Fruit fly (Drosophila melanogaster) whole organism, prepupa: Measurements from ENCODE around the gene prt.

Experiments used
- Blimp-1 ChIP-seq: fragments of 200-800 bp; sonication (Bioruptor generic); optimal IDR thresholded peaks from 3 replicates; lab custom pipeline; 2017; ENCODE audit warnings: missing biosample characterization, missing genetic modification characterization, mild to moderate bottlenecking, moderate library complexity, missing genetic modification reagents
- CG11762 ChIP-seq: fragments of 200-800 bp; sonication (Bioruptor generic); optimal IDR thresholded peaks from 3 replicates; lab custom pipeline; 2016; ENCODE audit warnings: missing biosample characterization, missing genetic modification characterization; ENCODE audit not compliant: insufficient read depth
- CG11902 ChIP-seq: fragments of 200-800 bp; sonication (Bioruptor generic); optimal IDR thresholded peaks from 3 replicates; lab custom pipeline; 2016; ENCODE audit warnings: missing biosample characterization, missing genetic modification characterization
- CG15336 ChIP-seq: fragments of 200-800 bp; sonication (Bioruptor generic); IDR thresholded peaks from 2 replicates; pipeline ENCODE4 v1.3.6; 2022; ENCODE audit warnings: missing biosample characterization, missing genetic modification characterization
- CG1621 ChIP-seq: fragments of 200-800 bp; sonication (Bioruptor generic); optimal IDR thresholded peaks from 3 replicates; lab custom pipeline; 2018; ENCODE audit warnings: missing biosample characterization, mild to moderate bottlenecking, missing genetic modification characterization
- CG16779 ChIP-seq: fragments of 200-800 bp; sonication (Bioruptor generic); optimal IDR thresholded peaks from 3 replicates; lab custom pipeline; 2017; ENCODE audit warnings: missing biosample characterization, mild to moderate bottlenecking, missing genetic modification characterization
- CG3032 ChIP-seq: fragments of 200-800 bp; optimal IDR thresholded peaks from 2 replicates; lab custom pipeline; 2019; ENCODE audit warnings: missing biosample characterization, mild to moderate bottlenecking, missing genetic modification characterization, moderate library complexity
- CG31627 ChIP-seq: fragments of 200-800 bp; sonication (Bioruptor generic); optimal IDR thresholded peaks from 3 replicates; lab custom pipeline; 2016; ENCODE audit warnings: missing biosample characterization, missing genetic modification characterization
- CG34406 ChIP-seq: fragments of 200-800 bp; sonication (Bioruptor generic); optimal IDR thresholded peaks from 3 replicates; lab custom pipeline; 2016; ENCODE audit warnings: missing biosample characterization, missing genetic modification characterization
- CG6163 ChIP-seq: fragments of 200-800 bp; sonication (Bioruptor generic); IDR thresholded peaks from 3 replicates; pipeline ENCODE4 v1.3.6; 2022; ENCODE audit warnings: missing biosample characterization, missing genetic modification characterization
- CG6276 ChIP-seq: fragments of 200-800 bp; sonication (Bioruptor generic); optimal IDR thresholded peaks from 2 replicates; lab custom pipeline; 2017; ENCODE audit warnings: missing biosample characterization, mild to moderate bottlenecking, missing genetic modification characterization
- CG6792 ChIP-seq: fragments of 200-800 bp; sonication (Bioruptor generic); optimal IDR thresholded peaks from 3 replicates; lab custom pipeline; 2016; ENCODE audit warnings: missing biosample characterization, missing genetic modification characterization
- CG6808 ChIP-seq: fragments of 200-800 bp; sonication (Bioruptor generic); optimal IDR thresholded peaks from 3 replicates; lab custom pipeline; 2017; ENCODE audit warnings: missing biosample characterization, missing genetic modification characterization, mild to moderate bottlenecking, moderate library complexity, missing genetic modification reagents
- CG6854 ChIP-seq: fragments of 200-800 bp; sonication (Bioruptor generic); optimal IDR thresholded peaks from 2 replicates; lab custom pipeline; 2017; ENCODE audit warnings: missing biosample characterization, mild to moderate bottlenecking, missing genetic modification characterization
- CG7368 ChIP-seq: fragments of 200-800 bp; sonication (Bioruptor generic); optimal IDR thresholded peaks from 3 replicates; lab custom pipeline; 2016; ENCODE audit warnings: missing biosample characterization, missing genetic modification characterization
- CG8119 ChIP-seq: fragments of 200-800 bp; sonication (Bioruptor generic); IDR thresholded peaks from 3 replicates; pipeline ENCODE4 v1.3.6; 2022; ENCODE audit warnings: missing biosample characterization, missing genetic modification characterization
- CG8319 ChIP-seq: fragments of 200-800 bp; sonication (Bioruptor generic); optimal IDR thresholded peaks from 3 replicates; lab custom pipeline; 2016; ENCODE audit warnings: missing biosample characterization, missing genetic modification characterization
- CG8632 ChIP-seq: fragments of 200-800 bp; sonication (Bioruptor generic); optimal IDR thresholded peaks from 3 replicates; lab custom pipeline; 2016; ENCODE audit warnings: missing biosample characterization, missing genetic modification characterization
- CG9139 ChIP-seq: fragments of 200-800 bp; sonication (Bioruptor generic); optimal IDR thresholded peaks from 3 replicates; lab custom pipeline; 2017; ENCODE audit warnings: missing biosample characterization, mild to moderate bottlenecking, missing genetic modification characterization
- Eip75B ChIP-seq: fragments of 200-800 bp; sonication (Bioruptor generic); optimal IDR thresholded peaks from 3 replicates; lab custom pipeline; 2016; ENCODE audit warnings: missing biosample characterization, missing genetic modification characterization
- Eip78C ChIP-seq: fragments of 200-800 bp; sonication (Bioruptor generic); peaks from one replicate; lab custom pipeline; 2016; ENCODE audit warnings: missing biosample characterization, missing genetic modification characterization
- Eip93F ChIP-seq: fragments of 200-800 bp; sonication (Bioruptor generic); optimal IDR thresholded peaks from 2 replicates; lab custom pipeline; 2016; ENCODE audit warnings: missing biosample characterization, mild to moderate bottlenecking, missing genetic modification characterization
- Ets21C ChIP-seq: fragments of 200-800 bp; sonication (Bioruptor generic); optimal IDR thresholded peaks from 3 replicates; lab custom pipeline; 2016; ENCODE audit warnings: missing biosample characterization, missing genetic modification characterization
- Gug ChIP-seq: fragments of 200-800 bp; sonication (Bioruptor generic); IDR thresholded peaks from 2 replicates; pipeline ENCODE4 v1.3.6; 2022; ENCODE audit warnings: missing biosample characterization, missing genetic modification characterization
- Hr4 ChIP-seq: fragments of 200-800 bp; sonication (Bioruptor generic); optimal IDR thresholded peaks from 3 replicates; lab custom pipeline; 2016; ENCODE audit warnings: missing biosample characterization, missing genetic modification characterization
- Lpt ChIP-seq: fragments of 200-800 bp; sonication (Bioruptor generic); optimal IDR thresholded peaks from 3 replicates; lab custom pipeline; 2016; ENCODE audit warnings: missing biosample characterization, missing genetic modification characterization
- Met ChIP-seq: fragments of 200-800 bp; sonication (Bioruptor generic); optimal IDR thresholded peaks from 3 replicates; lab custom pipeline; 2016; ENCODE audit warnings: missing biosample characterization, missing genetic modification characterization
- OdsH ChIP-seq: fragments of 200-800 bp; sonication (Bioruptor generic); optimal IDR thresholded peaks from 3 replicates; lab custom pipeline; 2016; ENCODE audit warnings: missing biosample characterization, missing genetic modification characterization
- Smox ChIP-seq: fragments of 200-800 bp; sonication (Bioruptor generic); optimal IDR thresholded peaks from 3 replicates; lab custom pipeline; 2016; ENCODE audit warnings: missing biosample characterization, missing genetic modification characterization
- Sox102F ChIP-seq: fragments of 200-800 bp; sonication (Bioruptor generic); optimal IDR thresholded peaks from 2 replicates; lab custom pipeline; 2016; ENCODE audit warnings: missing biosample characterization, mild to moderate bottlenecking, missing genetic modification characterization
- Sox14 ChIP-seq: fragments of 200-800 bp; sonication (Bioruptor generic); optimal IDR thresholded peaks from 3 replicates; lab custom pipeline; 2016; ENCODE audit warnings: missing biosample characterization, missing genetic modification characterization
- achi ChIP-seq: fragments of 200-800 bp; sonication (Bioruptor generic); optimal IDR thresholded peaks from 3 replicates; lab custom pipeline; 2016; ENCODE audit warnings: missing biosample characterization, missing genetic modification characterization
- acj6 ChIP-seq: fragments of 200-800 bp; sonication (Bioruptor generic); optimal IDR thresholded peaks from 3 replicates; lab custom pipeline; 2016; ENCODE audit warnings: missing biosample characterization, missing genetic modification characterization
- dsx ChIP-seq: fragments of 200-800 bp; optimal IDR thresholded peaks from 3 replicates; lab custom pipeline; 2019; ENCODE audit warnings: missing biosample characterization, mild to moderate bottlenecking, missing genetic modification characterization, moderate library complexity; ENCODE audit not compliant: poor library complexity, severe bottlenecking
- eg ChIP-seq: fragments of 200-800 bp; sonication (Bioruptor generic); IDR thresholded peaks from 3 replicates; pipeline ENCODE4 v1.3.6; 2022; ENCODE audit warnings: missing biosample characterization, missing genetic modification characterization
- esn ChIP-seq: fragments of 200-800 bp; sonication (Bioruptor generic); optimal IDR thresholded peaks from 2 replicates; lab custom pipeline; 2016; ENCODE audit warnings: missing biosample characterization, mild to moderate bottlenecking, missing genetic modification characterization, moderate library complexity
- fd59A ChIP-seq: fragments of 200-800 bp; sonication (Bioruptor generic); optimal IDR thresholded peaks from 2 replicates; lab custom pipeline; 2017; ENCODE audit warnings: missing biosample characterization, mild to moderate bottlenecking, missing genetic modification characterization, missing genetic modification reagents
- fkh ChIP-seq: fragments of 200-800 bp; sonication (Bioruptor generic); optimal IDR thresholded peaks from 3 replicates; lab custom pipeline; 2017; ENCODE audit warnings: missing biosample characterization, mild to moderate bottlenecking, missing genetic modification characterization, moderate library complexity
- lz ChIP-seq: fragments of 200-800 bp; sonication (Bioruptor generic); optimal IDR thresholded peaks from 3 replicates; lab custom pipeline; 2016; ENCODE audit warnings: missing biosample characterization, missing genetic modification characterization
- net ChIP-seq: fragments of 200-800 bp; sonication (Bioruptor generic); optimal IDR thresholded peaks from 3 replicates; lab custom pipeline; 2016; ENCODE audit warnings: missing biosample characterization, missing genetic modification characterization
- pdm3 ChIP-seq: fragments of 200-800 bp; sonication (Bioruptor generic); optimal IDR thresholded peaks from 3 replicates; lab custom pipeline; 2016; ENCODE audit warnings: missing biosample characterization, missing genetic modification characterization
- salr ChIP-seq, 2 experiments: fragments of 200-800 bp; sonication (Bioruptor generic); optimal IDR thresholded peaks; 3 replicates each; lab custom pipeline; 2016 to 2018; ENCODE audit warnings: missing biosample characterization in 2 of 2, missing genetic modification characterization in 2 of 2, mild to moderate bottlenecking in 1 of 2
- spab ChIP-seq: fragments of 200-800 bp; sonication (Bioruptor generic); optimal IDR thresholded peaks from 2 replicates; lab custom pipeline; 2017; ENCODE audit warnings: missing biosample characterization, mild to moderate bottlenecking, missing genetic modification characterization, missing genetic modification reagents
- ss ChIP-seq, 2 experiments: fragments of 200-800 bp; sonication (Bioruptor generic); optimal IDR thresholded peaks; 2 replicates in 1 of 2; 3 replicates in 1 of 2; lab custom pipeline; 2017 to 2018; ENCODE audit warnings: mild to moderate bottlenecking in 2 of 2, missing biosample characterization in 2 of 2, missing genetic modification characterization in 2 of 2, moderate library complexity in 1 of 2
- topi ChIP-seq: fragments of 200-800 bp; sonication (Bioruptor generic); optimal IDR thresholded peaks from 3 replicates; lab custom pipeline; 2016; ENCODE audit warnings: missing biosample characterization, missing genetic modification characterization
- vri ChIP-seq: fragments of 200-800 bp; sonication (Bioruptor generic); optimal IDR thresholded peaks from 3 replicates; lab custom pipeline; 2016; ENCODE audit warnings: missing biosample characterization, mild to moderate bottlenecking, missing genetic modification characterization

The prt gene

dm6 chr3R:23679911-23680336 is 18.9 kb downstream of the prt start, which contains the start of gene eIF3d1 (continued):
- TF ChIP-seq fd59A = no peak
- TF ChIP-seq CG6163 (GFP tag; lab: Robert Waterston, UW) = no peak
- peak; percentile 46 for TF ChIP-seq Eip78C
- no peak for TF ChIP-seq dsx (GFP tag; lab: Kevin White, UChicago)
- no peak for TF ChIP-seq CG8632 (GFP tag; lab: Kevin White, UChicago)
- no peak for TF ChIP-seq Hr4
- TF ChIP-seq Eip93F (GFP tag; lab: Kevin White, UChicago) = no peak
- no peak for TF ChIP-seq Sox102F (GFP tag; lab: Kevin White, UChicago)
- no peak for TF ChIP-seq CG16779 (tag; lab: Kevin White, UChicago)
- TF ChIP-seq lz (GFP tag; lab: Kevin White, UChicago) = no peak
- peak; percentile 11 for TF ChIP-seq esn (GFP tag; lab: Kevin White, UChicago)
- no peak for TF ChIP-seq acj6 (GFP tag; lab: Kevin White, UChicago)
- no peak for TF ChIP-seq CG7368 (GFP tag; lab: Kevin White, UChicago)
- no peak for TF ChIP-seq CG9139 (GFP tag; lab: Kevin White, UChicago)
- no peak for TF ChIP-seq spab (GFP tag; lab: Kevin White, UChicago)
- TF ChIP-seq CG34406 (GFP tag; lab: Kevin White, UChicago) = no peak
- TF ChIP-seq, all 60 proteins: peak for 6

- TF ChIP-seq CG8319 (GFP tag; lab: Kevin White, UChicago) (peak; percentile 70), Ets21C (peak; percentile 57), Eip75B (GFP tag; lab: Kevin White, UChicago) (peak; percentile 75), CG6276 (GFP tag; lab: Kevin White, UChicago) (no peak), CG34406 (GFP tag; lab: Kevin White, UChicago) (peak; percentile 83), CG7368 (GFP tag; lab: Kevin White, UChicago) (peak; percentile 71), fd59A (peak; percentile 46), pdm3 (GFP tag; lab: Kevin White, UChicago) (peak; percentile 73), achi (peak; percentile 78), Gug (GFP tag; lab: Robert Waterston, UW) (peak; percentile 29; the same call in 1 of the 2 replicates), CG31627 (GFP tag; lab: Kevin White, UChicago) (peak; percentile 81), vri (GFP tag; lab: Kevin White, UChicago) (peak; percentile 85), acj6 (GFP tag; lab: Kevin White, UChicago) (peak; percentile 71), CG8119 (GFP tag; lab: Robert Waterston, UW) (peak; percentile 74), net (GFP tag; lab: Kevin White, UChicago) (no peak), dsx (GFP tag; lab: Kevin White, UChicago) (peak; percentile 59), OdsH (GFP tag; lab: Kevin White, UChicago) (peak; percentile 80), topi (peak; percentile 89), Blimp-1 (GFP tag; lab: Kevin White, UChicago) (peak; percentile 68), salr (GFP tag; optimal IDR thresholded peaks at IDR 0.05; lab: Kevin White, UChicago) (no peak), Sox14 (GFP tag; lab: Kevin White, UChicago) (peak; percentile 71), CG6808 (peak; percentile 66), ss (GFP tag; optimal IDR thresholded peaks at IDR 0.05; lab: Kevin White, UChicago) (peak; percentile 60 to 73), CG16779 (tag; lab: Kevin White, UChicago) (peak; percentile 62), CG3032 (tag; lab: Kevin White, UChicago) (peak; percentile 61), Met (GFP tag; lab: Kevin White, UChicago) (peak; percentile 88), CG9139 (GFP tag; lab: Kevin White, UChicago) (peak; percentile 30), fkh (peak; percentile 71), CG1621 (tag; lab: Kevin White, UChicago) (peak; percentile 11), Eip78C (peak; percentile 89), Smox (peak; percentile 86), CG11902 (peak; percentile 71), CG6854 (GFP tag; lab: Kevin White, UChicago) (peak; percentile 78), CG11762 (GFP tag; lab: Kevin White, UChicago) (peak; percentile 43), eg (GFP tag; lab: Robert Waterston, UW) (peak; percentile 72; the same call in 2 of the 3 replicates), Lpt (GFP tag; lab: Kevin White, UChicago) (peak; percentile 42), Hr4 (peak; percentile 66), CG15336 (GFP tag; lab: Robert Waterston, UW) (peak; percentile 80), CG6792 (GFP tag; lab: Kevin White, UChicago) (peak; percentile 83)
Measured at dm6 chr3R:23678349-23679193, 20.3 kb downstream of the prt start, which contains the start of gene GILT2. Gene GILT2 (plus strand): TSS chr3R:23678895.
